Fruit fly (Drosophila melanogaster) whole organism: Measurements from ENCODE around the gene sdt.

Source experiments
- CG8478 ChIP-seq: fragments of >200 bp; optimal IDR thresholded peaks from 2 replicates; lab custom pipeline; 2018; ENCODE audit warnings: inconsistent platforms
- Dll ChIP-seq: fragments of >200 bp; optimal IDR thresholded peaks from 2 replicates; lab custom pipeline; 2017
- pan ChIP-seq: fragments of >200 bp; optimal IDR thresholded peaks from 2 replicates; lab custom pipeline; 2017
- psq ChIP-seq: fragments of >200 bp; optimal IDR thresholded peaks from 2 replicates; lab custom pipeline; 2017
- usp ChIP-seq: fragments of >200 bp; optimal IDR thresholded peaks from 2 replicates; lab custom pipeline; 2017; ENCODE audit warnings: missing biosample characterization, missing genetic modification characterization, mixed read lengths

dm6 chrX:8163452-8163851, 14.9 kb upstream of the sdt start:
- no peak for TF ChIP-seq CG8478 (lab: Kevin White, UChicago)
- TF ChIP-seq Dll (lab: Kevin White, UChicago), result no peak
- TF ChIP-seq usp, result no peak
- no peak for TF ChIP-seq pan
- no peak for TF ChIP-seq psq
